Worm (Caenorhabditis elegans): ENCODE data around the gene M05D6.1.

Gene M05D6.1

DNA sequence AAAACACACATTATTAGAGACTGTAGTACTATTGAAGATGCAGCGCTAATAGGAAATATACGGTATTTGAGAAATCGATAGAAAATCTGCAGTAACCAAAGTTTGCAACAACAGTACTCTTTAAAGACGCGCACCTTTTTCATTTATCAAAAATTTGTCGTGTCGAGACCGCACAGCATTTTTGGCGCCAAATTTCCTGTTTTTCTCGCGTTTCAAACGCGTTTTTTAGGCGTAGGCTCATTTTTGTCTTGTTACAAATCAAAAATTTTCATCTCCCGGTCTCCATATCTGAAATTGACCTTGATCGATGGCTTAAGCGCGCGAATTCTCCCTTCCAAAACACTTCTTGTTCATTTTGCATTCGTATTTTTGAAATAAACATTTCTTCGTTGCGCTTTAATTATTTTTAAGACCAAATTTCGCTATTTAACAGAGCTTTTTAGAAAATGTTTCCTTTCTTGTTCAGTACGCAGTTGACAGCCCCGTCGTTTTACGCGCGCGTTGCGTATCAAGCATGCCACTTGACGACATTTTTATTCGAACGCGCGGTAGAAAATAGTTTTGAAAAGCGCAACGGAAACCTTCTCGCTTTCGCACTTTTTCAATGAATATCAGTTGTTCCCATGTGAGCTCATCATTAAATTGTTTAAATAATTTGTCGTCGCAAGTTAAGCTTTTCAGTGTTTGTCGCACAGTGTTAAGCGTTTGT lies 18.4 kb downstream of the M05D6.1 start:
- no peak for TF ChIP-seq dao-5 (tag; optimal IDR thresholded peaks at IDR 0.05)
- TF ChIP-seq W03F9.2 (tag; optimal IDR thresholded peaks at IDR 0.05) = no peak
- TF ChIP-seq him-1 (tag; optimal IDR thresholded peaks at IDR 0.05) = no peak

DNA sequence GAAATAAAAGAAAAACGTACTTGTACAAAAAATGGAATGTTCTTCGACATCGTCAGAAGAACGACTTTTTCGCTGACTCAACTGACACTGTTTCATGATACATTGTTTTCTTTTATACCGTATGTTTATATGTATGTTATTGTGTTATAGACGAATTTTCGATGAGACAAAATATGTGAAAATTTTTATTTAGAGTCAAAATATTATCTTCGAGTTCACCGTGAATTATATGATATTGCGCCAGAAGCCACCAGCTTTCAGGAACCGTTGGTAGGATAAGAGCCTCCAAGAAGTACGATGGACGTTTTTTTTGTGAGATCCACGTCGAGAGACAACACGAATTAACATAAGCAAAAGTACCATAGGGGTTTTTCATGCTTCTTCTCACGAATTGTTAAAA lies 19.1 kb downstream of the M05D6.1 start, which contains the start of gene F22B5.6:
Gene F22B5.6, minus strand, starts transcription at position 101 of the 400 bp plus-strand sequence.
- TF ChIP-seq him-1 (tag; optimal IDR thresholded peaks at IDR 0.05) (no peak), dao-5 (tag; optimal IDR thresholded peaks at IDR 0.05) (no peak), W03F9.2 (tag; optimal IDR thresholded peaks at IDR 0.05) (no peak)

DNA sequence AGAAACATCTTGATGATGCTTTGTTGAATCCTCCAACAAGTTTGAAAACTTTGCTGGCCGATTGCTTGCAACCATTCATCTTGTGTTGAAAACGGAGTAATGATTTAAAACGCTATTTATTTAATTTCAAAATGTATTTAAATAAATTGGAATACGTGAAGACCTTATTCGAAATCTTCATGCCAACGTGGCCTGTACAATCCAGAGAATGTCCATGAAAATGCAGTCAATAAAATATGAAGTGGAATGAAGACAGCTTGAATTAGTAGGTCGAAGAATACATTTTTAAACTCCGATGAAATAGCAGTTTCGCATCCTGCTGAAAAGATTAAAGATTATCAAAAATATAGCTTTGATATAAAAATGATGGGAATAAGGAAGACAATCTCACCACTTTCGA lies 20.7 kb downstream of the M05D6.1 start, which contains the start of gene F22B5.5:
Gene F22B5.5, minus strand, starts transcription at position 101 of the 400 bp plus-strand sequence.
- TF ChIP-seq him-1 (tag; optimal IDR thresholded peaks at IDR 0.05) = no peak
- no peak for TF ChIP-seq dao-5 (tag; optimal IDR thresholded peaks at IDR 0.05)
- TF ChIP-seq W03F9.2 (tag; optimal IDR thresholded peaks at IDR 0.05) = no peak

DNA sequence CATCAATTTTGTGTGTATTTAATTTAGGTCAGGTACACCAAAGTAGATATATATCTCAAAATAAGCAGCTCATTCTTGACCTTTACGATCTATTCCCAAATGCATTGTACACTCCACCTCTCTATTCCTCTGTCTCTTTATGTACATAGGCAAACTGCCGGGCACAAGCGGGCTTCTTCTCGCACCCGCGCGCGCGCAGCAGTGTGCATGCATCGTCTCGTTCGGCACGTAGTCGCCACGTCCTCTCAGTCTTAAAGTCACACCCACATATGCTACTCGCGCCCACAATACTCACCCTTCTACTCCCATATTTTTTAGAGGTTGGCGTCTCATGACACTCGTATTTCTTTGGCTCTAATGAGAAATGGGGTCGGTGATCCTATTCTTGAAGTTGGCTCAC lies 23.8 kb downstream of the M05D6.1 start:
- no peak for TF ChIP-seq dao-5 (tag; optimal IDR thresholded peaks at IDR 0.05)
- TF ChIP-seq W03F9.2 (tag; optimal IDR thresholded peaks at IDR 0.05) = no peak
- no peak for TF ChIP-seq him-1 (tag; optimal IDR thresholded peaks at IDR 0.05)

DNA sequence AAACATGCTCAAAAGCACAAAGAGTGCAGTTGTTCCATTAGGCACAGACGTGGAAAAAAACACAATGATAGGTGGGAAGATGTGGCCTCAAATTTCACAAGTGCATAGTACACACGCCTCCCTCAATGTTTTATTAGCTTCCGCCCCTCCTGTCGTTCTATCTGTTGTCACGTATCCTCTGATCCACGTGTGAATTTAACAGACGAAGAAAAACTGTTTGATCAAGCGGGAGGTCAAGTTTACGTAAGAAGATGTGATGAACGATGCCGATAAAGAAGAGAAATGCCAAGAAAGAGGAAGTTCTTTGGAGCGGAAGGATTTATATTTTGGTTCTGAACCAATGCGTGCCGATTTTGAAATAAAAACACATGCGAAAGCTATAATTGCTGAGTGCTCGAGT lies 24.5 kb downstream of the M05D6.1 start:
- TF ChIP-seq W03F9.2 (tag; optimal IDR thresholded peaks at IDR 0.05) (no peak), him-1 (tag; optimal IDR thresholded peaks at IDR 0.05) (no peak), dao-5 (tag; optimal IDR thresholded peaks at IDR 0.05) (no peak)

DNA sequence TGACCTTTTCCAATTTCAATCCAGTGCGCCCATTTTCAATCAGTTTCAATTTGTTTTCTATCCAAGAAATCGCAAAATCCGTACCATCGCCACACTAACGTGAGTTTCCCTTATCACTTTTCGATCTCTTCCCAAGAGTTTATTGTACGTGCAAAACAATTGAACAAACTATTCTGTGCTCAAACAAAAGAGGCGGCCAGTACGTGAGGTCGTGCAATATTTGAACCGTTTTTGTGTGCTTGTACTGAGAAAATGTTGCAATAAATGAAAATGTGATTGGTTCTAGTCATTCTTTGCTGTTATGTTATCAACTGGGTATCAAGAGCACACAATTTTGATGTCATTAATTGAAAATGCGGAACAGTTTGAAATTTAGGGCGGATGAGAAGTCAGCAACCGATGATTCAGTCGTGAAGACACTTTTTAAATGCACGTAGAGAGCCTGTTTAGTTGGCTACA lies 25.5 kb downstream of the M05D6.1 start, which contains the start of gene F22B5.4:
Gene F22B5.4, plus strand, starts transcription at position 51 of the 459 bp plus-strand sequence.
- TF ChIP-seq him-1 (tag; optimal IDR thresholded peaks at IDR 0.05) = no peak
- TF ChIP-seq dao-5 (tag; optimal IDR thresholded peaks at IDR 0.05) = no peak
- TF ChIP-seq W03F9.2 (tag; optimal IDR thresholded peaks at IDR 0.05) = no peak

DNA sequence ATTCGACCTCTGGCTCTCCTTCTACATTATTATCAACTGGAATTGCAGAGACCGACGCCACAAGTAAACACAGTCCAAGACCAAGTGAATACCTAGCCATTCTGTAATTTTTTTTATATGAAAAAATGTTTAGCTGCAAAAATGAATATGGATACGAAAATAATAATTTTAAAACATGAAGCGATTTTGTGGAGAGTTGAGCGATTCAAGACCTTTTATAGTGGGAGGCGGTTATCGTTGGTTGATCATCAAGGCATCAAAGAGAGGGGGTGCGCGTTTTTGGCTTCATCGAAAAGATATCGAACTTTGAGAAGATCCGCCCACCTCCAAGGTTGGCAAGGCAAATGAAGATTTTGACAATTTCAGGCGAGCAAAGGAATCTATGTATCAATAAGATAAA lies 28.5 kb downstream of the M05D6.1 start, which contains the start of gene cut-3:
Gene cut-3, minus strand, starts transcription at position 101 of the 400 bp plus-strand sequence.
- no peak for TF ChIP-seq W03F9.2 (tag; optimal IDR thresholded peaks at IDR 0.05)
- TF ChIP-seq him-1 (tag; optimal IDR thresholded peaks at IDR 0.05) = no peak
- TF ChIP-seq dao-5 (tag; optimal IDR thresholded peaks at IDR 0.05) = no peak

DNA sequence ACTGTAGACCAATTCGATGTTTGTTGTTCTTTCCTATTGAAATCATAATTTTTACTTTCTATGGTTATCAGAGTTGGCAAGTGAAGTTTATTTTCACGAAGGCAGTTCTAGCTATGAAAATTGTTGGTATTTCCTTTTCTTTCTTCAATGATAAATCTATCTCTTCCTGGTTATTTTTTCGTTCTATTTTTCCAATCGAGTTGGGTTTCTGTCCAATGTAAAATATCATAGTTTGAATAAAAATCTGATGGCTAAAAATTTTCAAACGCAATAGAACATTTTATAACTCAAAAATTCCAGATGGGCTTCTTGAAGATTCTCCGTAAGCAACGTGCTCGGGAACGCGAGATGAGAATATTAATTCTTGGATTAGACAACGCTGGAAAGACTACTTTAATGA lies 31.2 kb downstream of the M05D6.1 start, which contains the start of gene evl-20:
Gene evl-20, plus strand, starts transcription at position 301 of the 400 bp plus-strand sequence.
- no peak for TF ChIP-seq him-1 (tag; optimal IDR thresholded peaks at IDR 0.05)
- no peak for TF ChIP-seq W03F9.2 (tag; optimal IDR thresholded peaks at IDR 0.05)
- TF ChIP-seq dao-5 (tag; optimal IDR thresholded peaks at IDR 0.05) = no peak

DNA sequence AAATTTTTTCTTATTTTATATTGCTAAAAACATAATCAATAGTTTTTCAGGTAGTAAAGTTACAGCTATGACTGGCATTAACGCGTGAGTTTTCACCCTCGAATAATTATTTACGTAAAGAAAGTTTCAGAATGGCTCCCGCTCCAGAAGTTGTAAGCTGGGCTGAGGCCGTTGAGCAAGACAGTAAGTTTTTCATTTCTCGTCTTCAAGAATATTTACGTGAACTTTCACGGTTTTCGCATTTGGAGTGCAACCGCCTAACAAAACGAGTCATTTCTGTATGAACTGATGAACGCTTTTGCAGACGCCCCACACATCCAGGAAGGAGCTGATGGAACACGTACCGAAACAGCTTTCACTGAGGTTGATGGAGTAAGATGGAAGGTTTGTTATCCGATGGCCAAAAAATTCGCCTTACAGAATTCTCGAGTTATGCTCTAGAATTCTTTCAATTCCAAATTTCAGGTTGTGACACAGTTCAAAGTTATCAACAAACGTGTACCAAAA lies 32.4 kb downstream of the M05D6.1 start, which contains the start of gene eif-3.G:
Gene eif-3.G, plus strand, starts transcription at position 51 of the 507 bp plus-strand sequence.
- TF ChIP-seq him-1 (tag; optimal IDR thresholded peaks at IDR 0.05) (no peak), W03F9.2 (tag; optimal IDR thresholded peaks at IDR 0.05) (no peak), dao-5 (tag; optimal IDR thresholded peaks at IDR 0.05) (no peak)

DNA sequence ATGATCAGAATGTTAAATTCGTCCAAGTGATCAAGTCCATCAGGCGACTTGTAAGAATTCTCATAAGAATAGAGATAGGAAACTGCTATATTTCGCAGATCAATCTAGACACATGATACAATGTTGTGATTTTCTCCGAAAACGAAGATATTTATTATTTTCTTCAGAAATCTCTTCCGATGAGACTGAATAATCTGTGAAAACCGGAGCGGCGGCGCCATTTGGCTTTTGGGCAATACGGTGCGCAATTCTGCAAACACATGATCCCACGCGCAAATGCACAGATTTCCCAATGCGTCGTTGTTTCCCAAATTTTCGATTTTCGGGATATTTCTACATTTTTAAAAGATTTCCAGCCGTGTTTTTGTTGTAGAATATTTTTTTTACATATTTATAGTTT lies 33.0 kb downstream of the M05D6.1 start:
- TF ChIP-seq W03F9.2 (tag; optimal IDR thresholded peaks at IDR 0.05) = peak; percentile 63
- TF ChIP-seq dao-5 (tag; optimal IDR thresholded peaks at IDR 0.05) = no peak

DNA sequence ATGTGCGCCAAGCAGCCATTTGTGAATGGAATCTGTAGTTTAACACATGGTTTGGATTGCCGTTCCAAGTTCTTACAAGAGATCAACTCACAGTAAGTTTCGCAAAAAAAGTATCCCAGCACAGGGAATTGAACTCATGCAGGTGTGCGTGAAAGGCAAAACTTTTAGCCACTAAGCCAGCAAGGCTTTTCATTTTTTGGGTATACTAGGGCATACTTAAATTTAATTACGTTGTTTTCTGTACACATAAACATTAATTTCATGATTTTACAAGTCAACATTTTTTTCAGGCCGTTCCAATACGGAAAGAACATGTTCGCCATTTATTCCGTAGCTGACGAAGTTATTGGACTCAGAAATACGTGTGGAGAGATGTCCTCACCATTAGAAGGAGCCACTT lies 33.7 kb downstream of the M05D6.1 start:
- TF ChIP-seq him-1 (tag; optimal IDR thresholded peaks at IDR 0.05) (no peak), dao-5 (tag; optimal IDR thresholded peaks at IDR 0.05) (peak; percentile 86)

DNA sequence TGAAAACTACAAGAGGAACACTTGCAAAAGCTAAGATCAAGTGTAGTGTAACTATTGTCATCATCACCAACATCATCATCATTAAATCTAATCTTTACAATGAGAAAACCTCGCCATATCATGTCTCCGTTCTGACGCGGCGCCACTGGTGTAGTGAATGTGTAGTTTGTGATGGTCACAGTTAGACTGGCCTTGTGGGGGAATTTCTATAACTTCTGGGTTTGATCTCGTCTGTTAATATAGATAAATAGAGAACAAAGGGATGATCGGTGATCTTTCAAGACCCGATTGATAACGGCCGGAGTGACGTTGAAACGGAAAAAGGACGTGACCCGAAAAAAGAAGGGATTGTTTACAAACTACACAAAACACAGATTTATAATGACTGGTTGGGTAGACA lies 34.4 kb downstream of the M05D6.1 start:
- TF ChIP-seq him-1 (tag; optimal IDR thresholded peaks at IDR 0.05) (no peak), dao-5 (tag; optimal IDR thresholded peaks at IDR 0.05) (no peak), W03F9.2 (tag; optimal IDR thresholded peaks at IDR 0.05) (no peak)

DNA sequence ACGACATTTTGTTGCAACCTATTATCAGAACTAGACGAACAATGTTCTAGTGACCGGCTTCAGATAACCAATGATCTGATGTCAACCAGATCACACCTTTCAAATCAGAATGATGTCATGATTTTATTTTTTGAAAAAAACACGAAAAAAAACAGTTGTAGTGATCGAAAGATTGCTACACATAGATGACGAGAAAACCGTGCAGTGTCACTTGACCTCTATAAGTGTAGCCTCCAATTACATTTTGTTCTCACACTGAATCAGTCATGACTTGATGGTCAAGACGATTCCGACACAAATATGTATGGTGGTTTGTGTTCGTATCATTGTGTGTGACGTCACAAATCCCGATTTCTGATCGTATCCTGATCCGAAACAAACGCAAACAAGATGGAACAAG lies 35.1 kb downstream of the M05D6.1 start:
- TF ChIP-seq him-1 (tag; optimal IDR thresholded peaks at IDR 0.05) (no peak), W03F9.2 (tag; optimal IDR thresholded peaks at IDR 0.05) (no peak), dao-5 (tag; optimal IDR thresholded peaks at IDR 0.05) (no peak)

DNA sequence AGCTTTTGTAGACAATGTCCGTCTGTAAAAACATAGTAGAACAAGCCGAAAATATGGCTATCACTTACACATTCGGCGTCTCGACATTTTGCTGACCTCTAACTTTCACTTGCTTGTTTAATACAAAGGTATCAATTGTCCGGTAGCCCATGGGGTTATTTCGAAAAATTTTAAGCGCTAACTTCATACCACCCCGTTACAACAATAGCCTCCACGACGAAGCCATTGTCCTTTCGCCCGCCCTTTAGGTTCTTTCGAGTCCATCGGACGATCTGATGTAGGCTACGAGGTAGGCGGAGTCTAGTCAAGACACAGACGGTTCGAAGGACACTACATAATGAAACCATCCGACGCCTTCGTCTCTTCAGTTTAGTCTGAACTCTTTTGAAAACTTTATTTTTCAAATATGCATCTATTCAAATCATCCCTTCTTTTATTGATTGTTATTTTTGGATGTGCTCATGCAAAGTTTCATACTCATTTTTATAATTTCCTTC lies 36.4 kb downstream of the M05D6.1 start, which contains the start of gene lips-10:
Gene lips-10, plus strand, starts transcription at position 378 of the 497 bp plus-strand sequence.
- no peak for TF ChIP-seq W03F9.2 (tag; optimal IDR thresholded peaks at IDR 0.05)
